Worm (Caenorhabditis elegans) whole organism, late embryonic: Measurements from ENCODE around the gene srt-23.

Experiments used
- C38D4.7 ChIP-seq: fragments of 200-800 bp; sonication (Bioruptor generic); optimal IDR thresholded peaks from 2 replicates; lab custom pipeline; 2018; ENCODE audit warnings: mild to moderate bottlenecking, missing genetic modification characterization, moderate library complexity, missing compliant biosample characterization
- unc-55 ChIP-seq: sonication (generic microtip); optimal IDR thresholded peaks from 2 replicates; lab custom pipeline; 2017; ENCODE audit warnings: missing biosample characterization, missing genetic modification reagents, missing genetic modification characterization

ce11 chrIV:763377-764063, 7.0 kb downstream of the srt-23 start, which contains the start of gene col-103:
- TF ChIP-seq C38D4.7 (GFP tag; lab: Kevin White, UChicago) (no peak), unc-55 (GFP tag; lab: Kevin White, UChicago) (no peak)
